Fruit fly (Drosophila melanogaster) whole organism, embryonic: ENCODE measurements around the gene Gk2.

ENCODE experiments used
- ATbp ChIP-seq: fragments of 200-800 bp; sonication (Bioruptor generic); optimal IDR thresholded peaks from 2 replicates; lab custom pipeline; 2017; ENCODE audit warnings: missing biosample characterization, mild to moderate bottlenecking, missing genetic modification characterization, missing genetic modification reagents
- B-H1 ChIP-seq: fragments of 200-800 bp; sonication (Bioruptor generic); IDR thresholded peaks from 3 replicates; pipeline ENCODE4 v1.3.6; 2022; ENCODE audit warnings: missing biosample characterization, missing genetic modification characterization
- BEAF-32 ChIP-seq: fragments of 200-800 bp; sonication (Bioruptor generic); optimal IDR thresholded peaks from 3 replicates; lab custom pipeline; 2017; ENCODE audit warnings: missing biosample characterization, missing genetic modification characterization, mild to moderate bottlenecking, moderate library complexity, missing genetic modification reagents
- C15 ChIP-seq: fragments of 200-800 bp; sonication (Bioruptor generic); IDR thresholded peaks from 3 replicates; pipeline ENCODE4 v1.3.6; 2022; ENCODE audit warnings: missing biosample characterization, missing genetic modification characterization
- CG11093 ChIP-seq: fragments of 200-800 bp; sonication (Bioruptor generic); IDR thresholded peaks from 3 replicates; pipeline ENCODE4 v1.3.6; 2022; ENCODE audit warnings: missing biosample characterization, missing genetic modification characterization
- CG11247 ChIP-seq: fragments of 200-800 bp; sonication (Bioruptor generic); IDR thresholded peaks from 2 replicates; pipeline ENCODE4 v1.3.6; 2022; ENCODE audit warnings: missing biosample characterization, missing genetic modification characterization
- CG14965 ChIP-seq: fragments of 200-800 bp; sonication (Bioruptor generic); optimal IDR thresholded peaks from 2 replicates; lab custom pipeline; 2016; ENCODE audit warnings: missing biosample characterization, missing genetic modification characterization, borderline replicate concordance
- CG16813 ChIP-seq: fragments of 200-800 bp; sonication (Bioruptor generic); IDR thresholded peaks from 3 replicates; pipeline ENCODE4 v1.3.6; 2022; ENCODE audit warnings: missing biosample characterization, missing genetic modification characterization; ENCODE audit not compliant: partially characterized antibody
- CG17186 ChIP-seq: fragments of 200-800 bp; sonication (Bioruptor generic); optimal IDR thresholded peaks from 3 replicates; lab custom pipeline; 2017; ENCODE audit warnings: missing biosample characterization, missing genetic modification reagents, missing genetic modification characterization
- CG18262 ChIP-seq: fragments of 200-800 bp; optimal IDR thresholded peaks from 3 replicates; lab custom pipeline; 2019; ENCODE audit warnings: missing biosample characterization, mild to moderate bottlenecking, missing genetic modification characterization, moderate library complexity
- CG1832 ChIP-seq: fragments of 200-800 bp; sonication (Bioruptor generic); optimal IDR thresholded peaks from 2 replicates; lab custom pipeline; 2017; ENCODE audit warnings: missing biosample characterization, mild to moderate bottlenecking, missing genetic modification characterization, inconsistent platforms
- CG18619 ChIP-seq: fragments of 200-800 bp; sonication (Bioruptor generic); optimal IDR thresholded peaks from 3 replicates; lab custom pipeline; 2017; ENCODE audit warnings: missing biosample characterization, mild to moderate bottlenecking, missing genetic modification characterization
- CG2712 ChIP-seq: fragments of 200-800 bp; optimal IDR thresholded peaks from 3 replicates; lab custom pipeline; 2019; ENCODE audit warnings: missing biosample characterization, mild to moderate bottlenecking, missing genetic modification characterization, moderate library complexity
- CG2875 ChIP-seq: fragments of 200-800 bp; sonication (Bioruptor generic); optimal IDR thresholded peaks from 2 replicates; lab custom pipeline; 2017; ENCODE audit warnings: missing biosample characterization, mild to moderate bottlenecking, missing genetic modification characterization, missing genetic modification reagents
- CG2889 ChIP-seq: fragments of 200-800 bp; sonication (Bioruptor generic); IDR thresholded peaks from 3 replicates; pipeline ENCODE4 v1.3.6; 2022; ENCODE audit warnings: missing biosample characterization, missing genetic modification characterization
- CG31441 ChIP-seq: fragments of 200-800 bp; sonication (Bioruptor generic); IDR thresholded peaks from 2 replicates; pipeline ENCODE4 v1.3.6; 2022; ENCODE audit warnings: missing biosample characterization, missing genetic modification characterization
- CG33213 ChIP-seq: fragments of 200-800 bp; sonication (Bioruptor generic); optimal IDR thresholded peaks from 3 replicates; lab custom pipeline; 2016; ENCODE audit warnings: missing biosample characterization, missing genetic modification characterization
- CG4360 ChIP-seq: fragments of 200-800 bp; sonication (Bioruptor generic); IDR thresholded peaks from 2 replicates; pipeline ENCODE4 v1.3.6; 2022; ENCODE audit warnings: missing biosample characterization, missing genetic modification characterization
- CG6854 ChIP-seq: fragments of 200-800 bp; sonication (Bioruptor generic); optimal IDR thresholded peaks from 3 replicates; lab custom pipeline; 2017; ENCODE audit warnings: missing biosample characterization, mild to moderate bottlenecking, missing genetic modification characterization
- CG7357 ChIP-seq: fragments of 200-800 bp; sonication (Bioruptor generic); IDR thresholded peaks from 3 replicates; pipeline ENCODE4 v1.3.6; 2022; ENCODE audit warnings: missing biosample characterization, missing genetic modification characterization
- CG8944 ChIP-seq: fragments of 200-800 bp; sonication (Bioruptor generic); optimal IDR thresholded peaks from 3 replicates; lab custom pipeline; 2016; ENCODE audit warnings: missing biosample characterization, missing genetic modification characterization
- CG9437 ChIP-seq: fragments of 200-800 bp; sonication (Bioruptor generic); optimal IDR thresholded peaks from 2 replicates; lab custom pipeline; 2018; ENCODE audit warnings: missing biosample characterization, mild to moderate bottlenecking, missing genetic modification characterization
- Dfd ChIP-seq, 2 experiments: fragments of >200 bp; optimal IDR thresholded peaks; 2 replicates each; lab custom pipeline; 2017; ENCODE audit warnings: missing biosample characterization in 2 of 2, missing genetic modification characterization in 2 of 2
- Dip3 ChIP-seq: fragments of 200-800 bp; sonication (Bioruptor generic); optimal IDR thresholded peaks from 3 replicates; lab custom pipeline; 2016; ENCODE audit warnings: missing biosample characterization, missing genetic modification characterization
- Doc2 ChIP-seq: fragments of 200-800 bp; sonication (Bioruptor generic); IDR thresholded peaks from 2 replicates; pipeline ENCODE4 v1.3.6; 2022; ENCODE audit warnings: missing biosample characterization, missing genetic modification characterization
- Elba2 ChIP-seq: fragments of 200-800 bp; sonication (Bioruptor generic); optimal IDR thresholded peaks from 3 replicates; lab custom pipeline; 2016; ENCODE audit warnings: missing biosample characterization, missing genetic modification characterization
- Gsc ChIP-seq: fragments of 200-800 bp; sonication (Bioruptor generic); IDR thresholded peaks from 2 replicates; pipeline ENCODE4 v1.3.6; 2022; ENCODE audit warnings: missing biosample characterization, missing genetic modification characterization
- H2.0 ChIP-seq: fragments of 200-800 bp; sonication (Bioruptor generic); IDR thresholded peaks from 2 replicates; pipeline ENCODE4 v1.3.6; 2022; ENCODE audit warnings: missing biosample characterization, missing genetic modification characterization
- MBD-R2 ChIP-seq: fragments of 200-800 bp; sonication (Bioruptor generic); IDR thresholded peaks from 2 replicates; pipeline ENCODE4 v1.3.6; 2022; ENCODE audit warnings: missing biosample characterization, missing genetic modification characterization
- NC2β ChIP-seq: fragments of 200-800 bp; sonication (Bioruptor generic); optimal IDR thresholded peaks from 2 replicates; lab custom pipeline; 2016; ENCODE audit warnings: missing biosample characterization, missing genetic modification characterization
- Neu2 ChIP-seq: fragments of 200-800 bp; sonication (Bioruptor generic); optimal IDR thresholded peaks from 3 replicates; lab custom pipeline; 2016; ENCODE audit warnings: missing biosample characterization, missing genetic modification characterization, borderline replicate concordance
- Xrp1 ChIP-seq: fragments of 200-800 bp; sonication (Bioruptor generic); IDR thresholded peaks from 2 replicates; pipeline ENCODE4 v1.3.6; 2022; ENCODE audit warnings: missing biosample characterization, missing genetic modification characterization
- ara ChIP-seq: fragments of 200-800 bp; sonication (Bioruptor generic); IDR thresholded peaks from 2 replicates; pipeline ENCODE4 v1.3.6; 2022; ENCODE audit warnings: missing biosample characterization, missing genetic modification characterization
- crol ChIP-seq: fragments of 200-800 bp; sonication (Bioruptor generic); IDR thresholded peaks from 2 replicates; pipeline ENCODE4 v1.3.6; 2022; ENCODE audit warnings: missing biosample characterization, missing genetic modification characterization
- hbn ChIP-seq: fragments of 200-800 bp; sonication (Bioruptor generic); IDR thresholded peaks from 2 replicates; pipeline ENCODE4 v1.3.6; 2022; ENCODE audit warnings: missing biosample characterization, missing genetic modification characterization; ENCODE audit not compliant: partially characterized antibody
- ken ChIP-seq: fragments of 200-800 bp; sonication (Bioruptor generic); IDR thresholded peaks from 3 replicates; pipeline ENCODE4 v1.3.6; 2022; ENCODE audit warnings: missing biosample characterization, missing genetic modification characterization
- lbe ChIP-seq: fragments of 200-800 bp; sonication (Bioruptor generic); optimal IDR thresholded peaks from 2 replicates; lab custom pipeline; 2016; ENCODE audit warnings: missing biosample characterization, mild to moderate bottlenecking, missing genetic modification characterization
- lilli ChIP-seq: fragments of 200-800 bp; sonication (Bioruptor generic); optimal IDR thresholded peaks from 3 replicates; lab custom pipeline; 2016; ENCODE audit warnings: missing biosample characterization, missing genetic modification characterization
- luna ChIP-seq: fragments of 200-800 bp; sonication (Bioruptor generic); optimal IDR thresholded peaks from 2 replicates; lab custom pipeline; 2016; ENCODE audit warnings: missing biosample characterization, missing genetic modification characterization
- onecut ChIP-seq: fragments of 200-800 bp; sonication (Bioruptor generic); IDR thresholded peaks from 2 replicates; pipeline ENCODE4 v1.3.6; 2022; ENCODE audit warnings: missing biosample characterization, missing genetic modification characterization
- phol ChIP-seq: fragments of 200-800 bp; sonication (Bioruptor generic); optimal IDR thresholded peaks from 3 replicates; lab custom pipeline; 2018; ENCODE audit warnings: missing biosample characterization, mild to moderate bottlenecking, missing genetic modification characterization, moderate library complexity
- pita ChIP-seq: fragments of 200-800 bp; sonication (Bioruptor generic); optimal IDR thresholded peaks from 2 replicates; lab custom pipeline; 2017; ENCODE audit warnings: missing biosample characterization, mild to moderate bottlenecking, missing genetic modification characterization
- prd ChIP-seq, 3 experiments: fragments of >200 bp in 2 of 3; fragments of 200-800 bp in 1 of 3; sonication (Bioruptor generic) in 1 of 3; optimal IDR thresholded peaks in 2 of 3; IDR thresholded peaks in 1 of 3; 2 replicates in 2 of 3; 3 replicates in 1 of 3; pipeline versions ENCODE4 v1.3.6 to Lab custom; 2017 to 2022; ENCODE audit warnings: missing biosample characterization in 1 of 3, missing genetic modification characterization in 1 of 3
- pros ChIP-seq: fragments of 200-800 bp; sonication (Bioruptor generic); optimal IDR thresholded peaks from 3 replicates; lab custom pipeline; 2019; ENCODE audit warnings: missing biosample characterization, mild to moderate bottlenecking, missing genetic modification characterization, moderate library complexity
- psq ChIP-seq: fragments of 200-800 bp; sonication (Bioruptor generic); optimal IDR thresholded peaks from 2 replicates; lab custom pipeline; 2017; ENCODE audit warnings: missing biosample characterization, missing genetic modification characterization
- ro ChIP-seq: fragments of 200-800 bp; sonication (Bioruptor generic); IDR thresholded peaks from 2 replicates; pipeline ENCODE4 v1.3.6; 2022; ENCODE audit warnings: missing biosample characterization, missing genetic modification characterization
- sima ChIP-seq: fragments of 200-800 bp; sonication (Bioruptor generic); optimal IDR thresholded peaks from 2 replicates; lab custom pipeline; 2016; ENCODE audit warnings: missing biosample characterization, missing genetic modification characterization
- stwl ChIP-seq: fragments of 200-800 bp; sonication (Bioruptor generic); optimal IDR thresholded peaks from 3 replicates; lab custom pipeline; 2018; ENCODE audit warnings: missing biosample characterization, mild to moderate bottlenecking, missing genetic modification characterization, moderate library complexity
- tll ChIP-seq, 2 experiments: fragments of 200-800 bp in 1 of 2; fragments of >200 bp in 1 of 2; sonication (Bioruptor generic) in 1 of 2; optimal IDR thresholded peaks; 2 replicates each; lab custom pipeline; 2017 to 2019; ENCODE audit warnings: missing biosample characterization in 2 of 2, missing genetic modification characterization in 2 of 2, mild to moderate bottlenecking in 1 of 2, moderate library complexity in 1 of 2
- twi ChIP-seq: fragments of 200-800 bp; optimal IDR thresholded peaks from 2 replicates; lab custom pipeline; 2019; ENCODE audit warnings: missing biosample characterization, mild to moderate bottlenecking, missing genetic modification characterization, moderate library complexity
- vnd ChIP-seq: fragments of 200-800 bp; sonication (Bioruptor generic); IDR thresholded peaks from 3 replicates; pipeline ENCODE4 v1.3.6; 2022; ENCODE audit warnings: missing biosample characterization, missing genetic modification characterization; ENCODE audit not compliant: partially characterized antibody

The Gk2 gene

DNA sequence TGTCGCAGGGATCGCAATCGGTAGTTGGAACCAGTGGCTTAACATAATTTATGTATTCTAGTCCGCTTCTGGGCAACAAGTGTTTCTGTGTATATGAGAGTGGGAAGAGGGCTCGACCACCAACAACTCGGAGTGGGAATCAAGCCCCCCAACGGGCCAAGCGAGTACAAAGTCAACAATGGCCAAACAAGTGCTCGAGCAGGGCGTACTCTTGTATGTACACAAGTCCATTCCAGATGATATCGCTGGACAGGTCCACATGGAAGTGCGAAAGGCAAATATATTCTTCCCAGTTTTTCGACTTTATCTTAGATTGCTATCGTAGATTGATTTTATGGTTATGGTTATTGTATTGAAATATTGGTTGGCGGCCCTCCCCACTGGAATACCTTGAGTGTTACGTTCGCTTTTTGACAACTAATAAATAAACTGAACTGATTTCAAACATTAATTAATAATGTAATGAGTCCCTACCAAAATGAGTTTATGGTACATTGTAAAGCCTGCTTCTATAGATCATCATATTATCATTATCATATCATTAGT, 4.4 kb downstream of the Gk2 start (continued):
- TF ChIP-seq Dip3 (GFP tag; lab: Kevin White, UChicago) (no peak), stwl (tag; lab: Kevin White, UChicago) (no peak), H2.0 (no peak), vnd (GFP tag; lab: Robert Waterston, UW) (no peak), CG18262 (tag; lab: Kevin White, UChicago) (peak; percentile 14), CG18619 (no peak), hbn (GFP tag; lab: Robert Waterston, UW) (no peak), CG4360 (GFP tag; lab: Robert Waterston, UW) (no peak), ATbp (GFP tag; lab: Kevin White, UChicago) (peak; percentile 48), Xrp1 (peak; percentile 50), CG16813 (GFP tag; lab: Robert Waterston, UW) (no peak), CG8944 (no peak), ara (no peak), CG9437 (GFP tag; lab: Kevin White, UChicago) (no peak), CG11247 (no peak), lilli (no peak), CG17186 (GFP tag; lab: Kevin White, UChicago) (no peak), ro (no peak), pita (GFP tag; lab: Kevin White, UChicago) (no peak), CG33213 (GFP tag; lab: Kevin White, UChicago) (no peak), tll (GFP tag; optimal IDR thresholded peaks at IDR 0.05; lab: Kevin White, UChicago) (no peak), NC2β (peak; percentile 4), B-H1 (no peak), CG2712 (tag; lab: Kevin White, UChicago) (no peak), CG14965 (GFP tag; lab: Kevin White, UChicago) (no peak), Elba2 (GFP tag; lab: Kevin White, UChicago) (no peak), Dfd (GFP tag; optimal IDR thresholded peaks at IDR 0.05; lab: Kevin White, UChicago) (no peak), CG2889 (no peak), Neu2 (GFP tag; lab: Kevin White, UChicago) (no peak), BEAF-32 (no peak), luna (GFP tag; lab: Kevin White, UChicago) (no peak), crol (GFP tag; lab: Robert Waterston, UW) (no peak), phol (no peak), CG2875 (GFP tag; lab: Kevin White, UChicago) (peak; percentile 8), CG31441 (GFP tag; lab: Robert Waterston, UW) (no peak), twi (peak; percentile 35), psq (no peak), prd (optimal IDR thresholded peaks at IDR 0.05; lab: Kevin White, UChicago) (no peak), prd (GFP tag; IDR thresholded peaks at IDR 0.05; lab: Robert Waterston, UW) (no peak), MBD-R2 (GFP tag; lab: Robert Waterston, UW) (no peak), pros (GFP tag; lab: Kevin White, UChicago) (no peak), onecut (peak; percentile 16), CG1832 (GFP tag; lab: Kevin White, UChicago) (no peak), lbe (GFP tag; lab: Kevin White, UChicago) (no peak), CG6854 (GFP tag; lab: Kevin White, UChicago) (peak; percentile 21), sima (GFP tag; lab: Kevin White, UChicago) (no peak), Doc2 (no peak), ken (GFP tag; lab: Robert Waterston, UW) (0 out of 3 replicates have a peak, but pooled peaks have one; percentile 49), Gsc (GFP tag; lab: Robert Waterston, UW) (no peak), CG11093 (GFP tag; lab: Robert Waterston, UW) (no peak), C15 (GFP tag; lab: Robert Waterston, UW) (no peak), CG7357 (GFP tag; lab: Robert Waterston, UW) (no peak)
